Fruit fly (Drosophila melanogaster): Measurements from ENCODE around the gene Zcchc7.

DNA sequence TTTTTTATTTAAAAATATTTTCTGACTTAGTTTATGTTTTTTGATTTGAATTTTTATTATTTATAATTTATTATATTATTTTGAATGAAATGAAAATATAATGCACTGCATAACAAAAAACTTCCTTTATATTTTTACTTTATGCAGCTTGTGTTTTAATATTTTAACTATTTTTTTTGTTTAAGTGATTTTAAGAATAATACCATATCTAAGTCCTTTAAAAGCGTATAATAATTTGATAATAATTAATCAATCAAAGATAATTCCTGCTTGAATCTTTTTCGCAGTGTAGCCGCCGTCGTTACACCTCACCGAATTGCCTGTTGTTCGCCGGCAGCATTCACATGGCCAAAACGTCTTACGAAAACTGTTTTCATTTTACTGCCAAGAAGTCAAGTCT, 20.0 kb upstream of the Zcchc7 start:
- no peak for TF ChIP-seq CG8478 (optimal IDR thresholded peaks at IDR 0.05)
- TF ChIP-seq CTCF (optimal IDR thresholded peaks at IDR 0.05) = no peak

Measured in S2 (cell line).